Worm (Caenorhabditis elegans): Measurements from ENCODE around the gene B0563.10.
"Not testable (repeated sequence)": the region's sequence is repeated elsewhere in the genome, so short reads cannot be mapped to it uniquely, and the experiment has no call there.

Gene B0563.10

ce11 chrX:9166921-9167320 is at the start of gene B0563.10:
Gene B0563.10, minus strand, starts transcription at chrX:9167245.
- TF ChIP-seq dao-5 (tag; optimal IDR thresholded peaks at IDR 0.05) (no peak), W03F9.2 (tag; optimal IDR thresholded peaks at IDR 0.05) (no peak), him-1 (tag; optimal IDR thresholded peaks at IDR 0.05) (no peak)

- TF ChIP-seq W03F9.2 (tag; optimal IDR thresholded peaks at IDR 0.05) (no peak), him-1 (tag; optimal IDR thresholded peaks at IDR 0.05) (no peak), dao-5 (tag; optimal IDR thresholded peaks at IDR 0.05) (no peak)
These were observed 46.9 kb upstream of the B0563.10 start, which contains the start of gene C35B8.3 for ce11 chrX:9213873-9214341. Gene C35B8.3, plus strand, starts transcription at chrX:9213923.

ce11 chrX:9212675-9213074 is 45.6 kb upstream of the B0563.10 start:
- TF ChIP-seq W03F9.2 (tag; optimal IDR thresholded peaks at IDR 0.05) (no peak), dao-5 (tag; optimal IDR thresholded peaks at IDR 0.05) (no peak), him-1 (tag; optimal IDR thresholded peaks at IDR 0.05) (no peak)

- TF ChIP-seq W03F9.2 (tag; optimal IDR thresholded peaks at IDR 0.05) (no peak), dao-5 (tag; optimal IDR thresholded peaks at IDR 0.05) (no peak), him-1 (tag; optimal IDR thresholded peaks at IDR 0.05) (no peak)
These were observed 43.0 kb upstream of the B0563.10 start for ce11 chrX:9210086-9210485.

ce11 chrX:9208933-9209332 is 41.9 kb upstream of the B0563.10 start:
- TF ChIP-seq him-1 (tag; optimal IDR thresholded peaks at IDR 0.05) (no peak), dao-5 (tag; optimal IDR thresholded peaks at IDR 0.05) (no peak), W03F9.2 (tag; optimal IDR thresholded peaks at IDR 0.05) (no peak)

- TF ChIP-seq W03F9.2 (tag; optimal IDR thresholded peaks at IDR 0.05) (no peak), him-1 (tag; optimal IDR thresholded peaks at IDR 0.05) (no peak), dao-5 (tag; optimal IDR thresholded peaks at IDR 0.05) (no peak)
These were observed 41.4 kb upstream of the B0563.10 start for ce11 chrX:9208492-9208891.

- TF ChIP-seq dao-5 (tag; optimal IDR thresholded peaks at IDR 0.05) (no peak), him-1 (tag; optimal IDR thresholded peaks at IDR 0.05) (no peak), W03F9.2 (tag; optimal IDR thresholded peaks at IDR 0.05) (no peak)
These were observed 39.7 kb upstream of the B0563.10 start for ce11 chrX:9206731-9207130.

- TF ChIP-seq W03F9.2 (tag; optimal IDR thresholded peaks at IDR 0.05), result no peak
- TF ChIP-seq him-1 (tag; optimal IDR thresholded peaks at IDR 0.05), result no peak
- no peak for TF ChIP-seq dao-5 (tag; optimal IDR thresholded peaks at IDR 0.05)
These were observed 37.9 kb upstream of the B0563.10 start for ce11 chrX:9204986-9205385.

- not testable (repeated sequence) for TF ChIP-seq W03F9.2, dao-5, him-1 (tag; optimal IDR thresholded peaks at IDR 0.05)
These were observed 36.4 kb upstream of the B0563.10 start, which contains the start of gene crb-3 for ce11 chrX:9203468-9203867. Gene crb-3, plus strand, starts transcription at chrX:9203768.

ce11 chrX:9195375-9196098 is 28.5 kb upstream of the B0563.10 start:
- no peak for TF ChIP-seq him-1 (tag; optimal IDR thresholded peaks at IDR 0.05)
- no peak for TF ChIP-seq W03F9.2 (tag; optimal IDR thresholded peaks at IDR 0.05)
- no peak for TF ChIP-seq dao-5 (tag; optimal IDR thresholded peaks at IDR 0.05)

ce11 chrX:9194081-9194480 is 27.0 kb upstream of the B0563.10 start:
- no peak for TF ChIP-seq W03F9.2 (tag; optimal IDR thresholded peaks at IDR 0.05)
- no peak for TF ChIP-seq him-1 (tag; optimal IDR thresholded peaks at IDR 0.05)
- TF ChIP-seq dao-5 (tag; optimal IDR thresholded peaks at IDR 0.05), result no peak

- TF ChIP-seq dao-5 (tag; optimal IDR thresholded peaks at IDR 0.05), result no peak
- TF ChIP-seq W03F9.2 (tag; optimal IDR thresholded peaks at IDR 0.05), result no peak
- TF ChIP-seq him-1 (tag; optimal IDR thresholded peaks at IDR 0.05), result no peak
These were observed 24.9 kb upstream of the B0563.10 start, which contains the start of gene Y81B9A.1 for ce11 chrX:9191795-9192494. Gene Y81B9A.1, plus strand, starts transcription at chrX:9192444.

ce11 chrX:9183836-9184235 is 16.8 kb upstream of the B0563.10 start, which contains the start of gene Y81B9A.2:
Gene Y81B9A.2, plus strand, starts transcription at chrX:9184136.
- TF ChIP-seq W03F9.2 (tag; optimal IDR thresholded peaks at IDR 0.05), result no peak
- TF ChIP-seq him-1 (tag; optimal IDR thresholded peaks at IDR 0.05), result no peak
- TF ChIP-seq dao-5 (tag; optimal IDR thresholded peaks at IDR 0.05), result no peak

- no peak for TF ChIP-seq dao-5 (tag; optimal IDR thresholded peaks at IDR 0.05)
- no peak for TF ChIP-seq him-1 (tag; optimal IDR thresholded peaks at IDR 0.05)
- TF ChIP-seq W03F9.2 (tag; optimal IDR thresholded peaks at IDR 0.05), result no peak
These were observed 15.1 kb upstream of the B0563.10 start, which contains the start of gene Y81B9A.3 for ce11 chrX:9182140-9182539. Gene Y81B9A.3, plus strand, starts transcription at chrX:9182440.
